Fruit fly (Drosophila melanogaster): ENCODE results near the gene VhaPPA1-2.

- TF ChIP-seq usp (GFP tag; optimal IDR thresholded peaks at IDR 0.05) (no peak), Dll (optimal IDR thresholded peaks at IDR 0.05) (no peak), psq (optimal IDR thresholded peaks at IDR 0.05) (no peak), pan (optimal IDR thresholded peaks at IDR 0.05) (no peak)
These were observed 1.8 kb downstream of the VhaPPA1-2 start, which contains the start of the genes Nup93-2 and CG3817 for dm6 chr3R:14898280-14898756.
